Worm (Caenorhabditis elegans): Measurements from ENCODE around the gene K08D9.2.

Gene K08D9.2

ce11 chrV:3227373-3227772 is at the start of gene K08D9.2:
Gene K08D9.2, plus strand, starts transcription at chrV:3227673.
- TF ChIP-seq him-1 (tag; optimal IDR thresholded peaks at IDR 0.05) (no peak), dao-5 (tag; optimal IDR thresholded peaks at IDR 0.05) (no peak), W03F9.2 (tag; optimal IDR thresholded peaks at IDR 0.05) (no peak)

- TF ChIP-seq him-1 (tag; optimal IDR thresholded peaks at IDR 0.05) (no peak), W03F9.2 (tag; optimal IDR thresholded peaks at IDR 0.05) (no peak), dao-5 (tag; optimal IDR thresholded peaks at IDR 0.05) (no peak)
These were observed 41.6 kb upstream of the K08D9.2 start for ce11 chrV:3185855-3186254.

ce11 chrV:3188043-3188442 is 39.4 kb upstream of the K08D9.2 start, which contains the start of gene lag-2:
Gene lag-2, plus strand, starts transcription at chrV:3188343.
- TF ChIP-seq dao-5 (tag; optimal IDR thresholded peaks at IDR 0.05) (no peak), W03F9.2 (tag; optimal IDR thresholded peaks at IDR 0.05) (no peak), him-1 (tag; optimal IDR thresholded peaks at IDR 0.05) (no peak)

- no peak for TF ChIP-seq him-1 (tag; optimal IDR thresholded peaks at IDR 0.05)
- no peak for TF ChIP-seq W03F9.2 (tag; optimal IDR thresholded peaks at IDR 0.05)
- TF ChIP-seq dao-5 (tag; optimal IDR thresholded peaks at IDR 0.05), result no peak
These were observed 34.3 kb upstream of the K08D9.2 start, which contains the start of the genes Y73C8B.3 and Y73C8B.9 for ce11 chrV:3193091-3193608. Gene Y73C8B.3, minus strand, starts transcription at chrV:3193237. Gene Y73C8B.9, plus strand, starts transcription at chrV:3193558.

ce11 chrV:3194952-3195450 is 32.5 kb upstream of the K08D9.2 start, which contains the start of gene Y73C8B.2:
Gene Y73C8B.2, minus strand, starts transcription at chrV:3195002.
- no peak for TF ChIP-seq him-1 (tag; optimal IDR thresholded peaks at IDR 0.05)

ce11 chrV:3195814-3196213 is 31.7 kb upstream of the K08D9.2 start:
- no peak for TF ChIP-seq W03F9.2 (tag; optimal IDR thresholded peaks at IDR 0.05)
- no peak for TF ChIP-seq dao-5 (tag; optimal IDR thresholded peaks at IDR 0.05)
- no peak for TF ChIP-seq him-1 (tag; optimal IDR thresholded peaks at IDR 0.05)

ce11 chrV:3196832-3197329 is 30.6 kb upstream of the K08D9.2 start, which contains the start of the genes Y73C8B.1 and Y73C8B.5:
Gene Y73C8B.1, minus strand, starts transcription at chrV:3196882.
Gene Y73C8B.5, plus strand, starts transcription at chrV:3197268.
- TF ChIP-seq him-1 (tag; optimal IDR thresholded peaks at IDR 0.05) (no peak), dao-5 (tag; optimal IDR thresholded peaks at IDR 0.05) (no peak), W03F9.2 (tag; optimal IDR thresholded peaks at IDR 0.05) (no peak)

ce11 chrV:3200323-3200722 is 27.1 kb upstream of the K08D9.2 start, which contains the start of gene K08D9.4:
Gene K08D9.4, minus strand, starts transcription at chrV:3200423.
- TF ChIP-seq dao-5 (tag; optimal IDR thresholded peaks at IDR 0.05), result no peak
- no peak for TF ChIP-seq him-1 (tag; optimal IDR thresholded peaks at IDR 0.05)
- no peak for TF ChIP-seq W03F9.2 (tag; optimal IDR thresholded peaks at IDR 0.05)

ce11 chrV:3204433-3204832 is 23.0 kb upstream of the K08D9.2 start:
- TF ChIP-seq dao-5 (tag; optimal IDR thresholded peaks at IDR 0.05) (no peak), W03F9.2 (tag; optimal IDR thresholded peaks at IDR 0.05) (no peak), him-1 (tag; optimal IDR thresholded peaks at IDR 0.05) (no peak)

- TF ChIP-seq dao-5 (tag; optimal IDR thresholded peaks at IDR 0.05), result no peak
These were observed 18.5 kb upstream of the K08D9.2 start for ce11 chrV:3208940-3209339.

- TF ChIP-seq W03F9.2 (tag; optimal IDR thresholded peaks at IDR 0.05) (no peak), dao-5 (tag; optimal IDR thresholded peaks at IDR 0.05) (no peak), him-1 (tag; optimal IDR thresholded peaks at IDR 0.05) (no peak)
These were observed 17.3 kb upstream of the K08D9.2 start, which contains the start of gene apx-1 for ce11 chrV:3210147-3210546. Gene apx-1, plus strand, starts transcription at chrV:3210196.

- TF ChIP-seq W03F9.2 (tag; optimal IDR thresholded peaks at IDR 0.05) (no peak), him-1 (tag; optimal IDR thresholded peaks at IDR 0.05) (no peak)
These were observed 8.9 kb upstream of the K08D9.2 start for ce11 chrV:3218604-3219003.

ce11 chrV:3230150-3230549 is 2.7 kb downstream of the K08D9.2 start:
- TF ChIP-seq dao-5 (tag; optimal IDR thresholded peaks at IDR 0.05), result no peak
- no peak for TF ChIP-seq W03F9.2 (tag; optimal IDR thresholded peaks at IDR 0.05)

ce11 chrV:3230597-3230996 is 3.1 kb downstream of the K08D9.2 start, which contains the start of gene K08D9.10:
Gene K08D9.10, plus strand, starts transcription at chrV:3230897.
- TF ChIP-seq dao-5 (tag; optimal IDR thresholded peaks at IDR 0.05) (no peak), him-1 (tag; optimal IDR thresholded peaks at IDR 0.05) (no peak), W03F9.2 (tag; optimal IDR thresholded peaks at IDR 0.05) (no peak)

- TF ChIP-seq W03F9.2 (tag; optimal IDR thresholded peaks at IDR 0.05) (no peak), him-1 (tag; optimal IDR thresholded peaks at IDR 0.05) (no peak), dao-5 (tag; optimal IDR thresholded peaks at IDR 0.05) (no peak)
These were observed 7.4 kb downstream of the K08D9.2 start, which contains the start of gene K08D9.6 for ce11 chrV:3234887-3235286. Gene K08D9.6, minus strand, starts transcription at chrV:3234987.

Data from whole organism, L4/young adult.